Worm (Caenorhabditis elegans) whole organism, midembryonic: Measurements from ENCODE around the gene swt-1.

Experiments used
- cog-1 ChIP-seq: sonication (generic microtip); optimal IDR thresholded peaks from 2 replicates; lab custom pipeline; 2016; ENCODE audit warnings: missing genetic modification characterization, missing compliant biosample characterization
- ref-1 ChIP-seq: fragments of 200-800 bp; sonication (Bioruptor generic); conservative IDR thresholded peaks from 2 replicates; pipeline ENCODE4 v1.3.6; 2022; ENCODE audit warnings: missing genetic modification reagents, missing genetic modification characterization, missing compliant biosample characterization
- ztf-23 ChIP-seq: fragments of 200-800 bp; sonication (Bioruptor generic); IDR thresholded peaks from 2 replicates; pipeline ENCODE4 v1.3.6; 2022; ENCODE audit warnings: missing genetic modification reagents, missing genetic modification characterization, missing compliant biosample characterization

DNA sequence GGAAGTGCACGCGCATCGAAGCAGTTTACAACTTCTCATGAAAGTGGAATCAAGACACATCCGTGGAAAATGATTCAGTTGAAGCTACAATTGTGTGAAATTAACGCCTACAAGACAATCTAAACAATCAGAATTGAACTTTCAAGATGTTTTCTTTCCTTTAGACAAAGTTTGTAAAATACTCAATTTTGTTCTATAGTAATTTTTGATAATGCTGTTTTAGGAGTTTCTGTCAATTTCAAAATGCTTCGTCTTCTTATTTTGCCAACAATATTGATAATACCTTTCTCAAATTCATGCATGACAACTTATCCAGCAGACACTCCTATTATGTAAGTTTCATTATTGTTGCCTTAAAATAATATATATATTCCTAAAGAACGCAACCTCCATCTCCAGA is 38.2 kb upstream of the swt-1 start, which contains the start of gene T21D12.11:
- TF ChIP-seq cog-1 (no peak), ztf-23 (GFP tag; lab: Robert Waterston, UW) (no peak), ref-1 (GFP tag; lab: Robert Waterston, UW) (no peak)
